Fruit fly (Drosophila melanogaster): ENCODE measurements around the gene CtsL4.

CtsL4 gene

dm6 chr2L:10356508-10356907 lies at the start of gene CtsL4, which contains the start of gene ClpP:
Gene CtsL4 (minus strand): TSS chr2L:10356597.
Gene ClpP (plus strand): TSS chr2L:10356795.
- TF ChIP-seq usp (GFP tag; optimal IDR thresholded peaks at IDR 0.05): no peak

dm6 chr2L:10405008-10405654 lies 48.7 kb upstream of the CtsL4 start, which contains the start of the genes CG17768, LSm-4 and Ir31a:
Gene CG17768 (minus strand): TSS chr2L:10405203.
Gene LSm-4 (minus strand): TSS chr2L:10405203.
Gene Ir31a (plus strand): TSS chr2L:10405565.
- TF ChIP-seq psq (optimal IDR thresholded peaks at IDR 0.05): no peak

dm6 chr2L:10403803-10404315 lies 47.5 kb upstream of the CtsL4 start:
- no peak for TF ChIP-seq psq (optimal IDR thresholded peaks at IDR 0.05)
- no peak for TF ChIP-seq usp (GFP tag; optimal IDR thresholded peaks at IDR 0.05)
- TF ChIP-seq CG8478 (optimal IDR thresholded peaks at IDR 0.05): no peak
- TF ChIP-seq Dll (optimal IDR thresholded peaks at IDR 0.05): no peak
- TF ChIP-seq pan (optimal IDR thresholded peaks at IDR 0.05): no peak
- no peak for TF ChIP-seq EcR (GFP tag; optimal IDR thresholded peaks at IDR 0.05)

dm6 chr2L:10396877-10397587 lies 40.6 kb upstream of the CtsL4 start:
- TF ChIP-seq pan (optimal IDR thresholded peaks at IDR 0.05) (no peak), usp (GFP tag; optimal IDR thresholded peaks at IDR 0.05) (no peak), CG8478 (optimal IDR thresholded peaks at IDR 0.05) (no peak), EcR (GFP tag; optimal IDR thresholded peaks at IDR 0.05) (no peak), psq (optimal IDR thresholded peaks at IDR 0.05) (no peak), Dll (optimal IDR thresholded peaks at IDR 0.05) (no peak)

dm6 chr2L:10396488-10396824 lies 40.1 kb upstream of the CtsL4 start, which contains the start of gene Cnot4:
Gene Cnot4 (plus strand): TSS chr2L:10396716.
- no peak for TF ChIP-seq usp (GFP tag; optimal IDR thresholded peaks at IDR 0.05)
- no peak for TF ChIP-seq EcR (GFP tag; optimal IDR thresholded peaks at IDR 0.05)
- TF ChIP-seq pan (optimal IDR thresholded peaks at IDR 0.05): no peak
- TF ChIP-seq psq (optimal IDR thresholded peaks at IDR 0.05): no peak
- no peak for TF ChIP-seq Dll (optimal IDR thresholded peaks at IDR 0.05)
- TF ChIP-seq CG8478 (optimal IDR thresholded peaks at IDR 0.05): no peak

dm6 chr2L:10395642-10396487 lies 39.5 kb upstream of the CtsL4 start, which contains the start of gene Mdh1:
Gene Mdh1 (minus strand): TSS chr2L:10396332.
- TF ChIP-seq psq (optimal IDR thresholded peaks at IDR 0.05) (no peak), pan (optimal IDR thresholded peaks at IDR 0.05) (no peak), Dll (optimal IDR thresholded peaks at IDR 0.05) (no peak), usp (GFP tag; optimal IDR thresholded peaks at IDR 0.05) (no peak), CG8478 (optimal IDR thresholded peaks at IDR 0.05) (no peak), EcR (GFP tag; optimal IDR thresholded peaks at IDR 0.05) (no peak)

dm6 chr2L:10395035-10395434 lies 38.6 kb upstream of the CtsL4 start:
- no peak for TF ChIP-seq usp (GFP tag; optimal IDR thresholded peaks at IDR 0.05)
- TF ChIP-seq EcR (GFP tag; optimal IDR thresholded peaks at IDR 0.05): no peak
- TF ChIP-seq pan (optimal IDR thresholded peaks at IDR 0.05): no peak
- no peak for TF ChIP-seq psq (optimal IDR thresholded peaks at IDR 0.05)
- no peak for TF ChIP-seq Dll (optimal IDR thresholded peaks at IDR 0.05)
- no peak for TF ChIP-seq CG8478 (optimal IDR thresholded peaks at IDR 0.05)

dm6 chr2L:10393467-10393866 lies 37.1 kb upstream of the CtsL4 start:
- TF ChIP-seq Dll (optimal IDR thresholded peaks at IDR 0.05): no peak
- TF ChIP-seq pan (optimal IDR thresholded peaks at IDR 0.05): no peak
- TF ChIP-seq EcR (GFP tag; optimal IDR thresholded peaks at IDR 0.05): no peak
- no peak for TF ChIP-seq psq (optimal IDR thresholded peaks at IDR 0.05)
- TF ChIP-seq usp (GFP tag; optimal IDR thresholded peaks at IDR 0.05): no peak
- TF ChIP-seq CG8478 (optimal IDR thresholded peaks at IDR 0.05): no peak

- TF ChIP-seq CG8478 (optimal IDR thresholded peaks at IDR 0.05) (no peak), Dll (optimal IDR thresholded peaks at IDR 0.05) (no peak), psq (optimal IDR thresholded peaks at IDR 0.05) (no peak), pan (optimal IDR thresholded peaks at IDR 0.05) (no peak), usp (GFP tag; optimal IDR thresholded peaks at IDR 0.05) (no peak), EcR (GFP tag; optimal IDR thresholded peaks at IDR 0.05) (no peak)
Observed at dm6 chr2L:10387869-10388726, 31.7 kb upstream of the CtsL4 start, which contains the start of gene da. Gene da (plus strand): TSS chr2L:10388105.

dm6 chr2L:10386824-10387223 lies 30.4 kb upstream of the CtsL4 start:
- no peak for TF ChIP-seq psq (optimal IDR thresholded peaks at IDR 0.05)
- TF ChIP-seq EcR (GFP tag; optimal IDR thresholded peaks at IDR 0.05): no peak
- TF ChIP-seq CG8478 (optimal IDR thresholded peaks at IDR 0.05): no peak
- TF ChIP-seq Dll (optimal IDR thresholded peaks at IDR 0.05): no peak
- TF ChIP-seq usp (GFP tag; optimal IDR thresholded peaks at IDR 0.05): no peak
- TF ChIP-seq pan (optimal IDR thresholded peaks at IDR 0.05): no peak

dm6 chr2L:10386208-10386805 lies 29.9 kb upstream of the CtsL4 start, which contains the start of the genes Cdk1 and mRpS7:
Gene Cdk1 (minus strand): TSS chr2L:10386262.
Gene mRpS7 (plus strand): TSS chr2L:10386662.
- TF ChIP-seq usp (GFP tag; optimal IDR thresholded peaks at IDR 0.05) (no peak), pan (optimal IDR thresholded peaks at IDR 0.05) (no peak), psq (optimal IDR thresholded peaks at IDR 0.05) (no peak), Dll (optimal IDR thresholded peaks at IDR 0.05) (no peak), EcR (GFP tag; optimal IDR thresholded peaks at IDR 0.05) (no peak), CG8478 (optimal IDR thresholded peaks at IDR 0.05) (no peak)
